Fruit fly (Drosophila melanogaster): ENCODE results near the gene ClC-c.

The ClC-c gene

dm6 chr3L:16052145-16053025, 37.9 kb upstream of the ClC-c start (continued):
- TF ChIP-seq ey (GFP tag; optimal IDR thresholded peaks at IDR 0.05) (no peak), Hnf4 (GFP tag; optimal IDR thresholded peaks at IDR 0.05) (peak; percentile 5), Mio (GFP tag; optimal IDR thresholded peaks at IDR 0.05) (no peak), dmrt93B (GFP tag; optimal IDR thresholded peaks at IDR 0.05) (no peak), CG9705 (GFP tag; optimal IDR thresholded peaks at IDR 0.05) (no peak), br (GFP tag; optimal IDR thresholded peaks at IDR 0.05) (no peak), brk (GFP tag; optimal IDR thresholded peaks at IDR 0.05) (no peak), fru (GFP tag; optimal IDR thresholded peaks at IDR 0.05) (peak; percentile 1), Vsx2 (GFP tag; optimal IDR thresholded peaks at IDR 0.05; ENCODE audit: partially characterized antibody) (no peak), jim (GFP tag; optimal IDR thresholded peaks at IDR 0.05) (no peak), Hr78 (GFP tag; optimal IDR thresholded peaks at IDR 0.05) (peak; percentile 39), Sp1 (GFP tag; optimal IDR thresholded peaks at IDR 0.05) (no peak), tai (GFP tag; optimal IDR thresholded peaks at IDR 0.05) (no peak)

DNA sequence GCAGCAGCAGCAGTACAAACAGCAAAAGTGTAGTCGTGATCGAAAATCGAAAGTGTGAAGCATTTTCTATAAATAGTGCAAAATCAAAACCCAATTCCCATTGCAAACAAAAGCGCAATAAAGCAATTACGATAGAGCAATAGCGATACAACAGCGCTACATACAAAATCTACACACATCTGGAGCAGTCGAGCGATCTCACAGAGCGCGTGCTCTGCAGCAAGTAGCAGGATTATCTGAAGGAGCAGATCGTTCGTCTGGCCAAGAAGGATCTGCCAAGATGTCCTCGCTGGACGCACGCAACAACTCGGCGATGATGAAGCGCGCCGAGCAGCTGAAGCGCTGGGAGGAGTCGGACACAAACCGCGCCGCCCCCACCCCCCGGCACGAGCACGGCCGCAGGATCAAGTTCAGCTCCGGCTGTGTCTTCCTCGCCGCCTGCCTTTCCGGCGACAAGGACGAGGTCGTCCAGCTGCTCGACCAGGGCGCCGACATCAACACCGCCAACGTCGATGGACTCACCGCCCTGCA, 37.2 kb upstream of the ClC-c start:
- peak; percentile 86 for TF ChIP-seq Dfd (GFP tag; optimal IDR thresholded peaks at IDR 0.05)
- no peak for TF ChIP-seq br (GFP tag; optimal IDR thresholded peaks at IDR 0.05)

- TF ChIP-seq GATAd (GFP tag; optimal IDR thresholded peaks at IDR 0.05) (no peak), CG32264 (GFP tag; optimal IDR thresholded peaks at IDR 0.05) (no peak), Mio (GFP tag; optimal IDR thresholded peaks at IDR 0.05) (no peak), brk (GFP tag; optimal IDR thresholded peaks at IDR 0.05) (no peak), HLH106 (tag; optimal IDR thresholded peaks at IDR 0.05) (no peak), N (GFP tag; optimal IDR thresholded peaks at IDR 0.05) (no peak), br (GFP tag; optimal IDR thresholded peaks at IDR 0.05) (no peak), psq (GFP tag; optimal IDR thresholded peaks at IDR 0.05) (no peak), usp (GFP tag; optimal IDR thresholded peaks at IDR 0.05) (no peak), h (GFP tag; optimal IDR thresholded peaks at IDR 0.05) (peak; percentile 13), CG9705 (GFP tag; optimal IDR thresholded peaks at IDR 0.05) (no peak), dsf (GFP tag; optimal IDR thresholded peaks at IDR 0.05; ENCODE audit: borderline replicate concordance) (no peak), ey (GFP tag; optimal IDR thresholded peaks at IDR 0.05) (no peak), sv (GFP tag; optimal IDR thresholded peaks at IDR 0.05) (peak; percentile 2), lola (GFP tag; optimal IDR thresholded peaks at IDR 0.05) (no peak), Abd-B (GFP tag; optimal IDR thresholded peaks at IDR 0.05) (no peak), Jra (GFP tag; optimal IDR thresholded peaks at IDR 0.05) (no peak), woc (GFP tag; optimal IDR thresholded peaks at IDR 0.05) (no peak), foxo (GFP tag; optimal IDR thresholded peaks at IDR 0.05) (peak in 1 of 2 experiments; percentile 24), dmrt93B (GFP tag; optimal IDR thresholded peaks at IDR 0.05) (no peak)
Observed at dm6 chr3L:16054095-16054494, 36.2 kb upstream of the ClC-c start.

dm6 chr3L:16056101-16056891, 34.0 kb upstream of the ClC-c start:
- TF ChIP-seq dsf (GFP tag; optimal IDR thresholded peaks at IDR 0.05; ENCODE audit: borderline replicate concordance) (no peak), CG32264 (GFP tag; optimal IDR thresholded peaks at IDR 0.05) (no peak), rgr (GFP tag; optimal IDR thresholded peaks at IDR 0.05) (no peak), Abd-B (GFP tag; optimal IDR thresholded peaks at IDR 0.05) (no peak), pan (optimal IDR thresholded peaks at IDR 0.05) (no peak), tai (GFP tag; optimal IDR thresholded peaks at IDR 0.05) (no peak), CrebA (GFP tag; optimal IDR thresholded peaks at IDR 0.05; ENCODE audit: borderline replicate concordance) (no peak), brk (GFP tag; optimal IDR thresholded peaks at IDR 0.05) (no peak), Myc (optimal IDR thresholded peaks at IDR 0.05) (no peak), sage (GFP tag; optimal IDR thresholded peaks at IDR 0.05) (no peak), foxo (GFP tag; optimal IDR thresholded peaks at IDR 0.05) (no peak)
